Fruit fly (Drosophila melanogaster) whole organism, prepupa: ENCODE measurements around the gene CG6403.

Source experiments
- CG11762 ChIP-seq: fragments of 200-800 bp; sonication (Bioruptor generic); optimal IDR thresholded peaks from 3 replicates; lab custom pipeline; 2016; ENCODE audit warnings: missing biosample characterization, missing genetic modification characterization; ENCODE audit not compliant: insufficient read depth
- CG1621 ChIP-seq: fragments of 200-800 bp; sonication (Bioruptor generic); optimal IDR thresholded peaks from 3 replicates; lab custom pipeline; 2018; ENCODE audit warnings: missing biosample characterization, mild to moderate bottlenecking, missing genetic modification characterization
- Gug ChIP-seq: fragments of 200-800 bp; sonication (Bioruptor generic); IDR thresholded peaks from 2 replicates; pipeline ENCODE4 v1.3.6; 2022; ENCODE audit warnings: missing biosample characterization, missing genetic modification characterization
- topi ChIP-seq: fragments of 200-800 bp; sonication (Bioruptor generic); optimal IDR thresholded peaks from 3 replicates; lab custom pipeline; 2016; ENCODE audit warnings: missing biosample characterization, missing genetic modification characterization

DNA sequence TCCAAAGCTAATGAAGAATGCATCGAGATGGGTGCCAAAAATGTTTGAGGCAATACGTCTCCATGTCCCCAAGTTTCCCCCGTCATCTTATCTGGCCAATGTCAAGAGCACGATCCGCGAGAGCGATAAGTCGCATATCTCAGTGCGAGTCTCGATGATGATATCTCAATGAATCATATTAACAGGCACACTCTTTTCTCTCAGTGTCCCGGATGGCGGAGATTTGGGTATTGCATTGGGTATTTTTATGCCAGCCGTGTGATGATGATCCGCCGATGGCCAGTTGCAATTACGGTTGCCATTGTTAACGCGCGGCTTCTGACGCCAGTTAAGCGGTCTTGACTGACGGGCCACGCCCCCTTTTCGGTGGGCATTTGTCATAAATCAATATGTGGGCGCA lies 9.1 kb downstream of the CG6403 start, which contains the start of gene CG14246:
- TF ChIP-seq CG11762 (GFP tag; lab: Kevin White, UChicago): no peak
- no peak for TF ChIP-seq Gug (GFP tag; lab: Robert Waterston, UW)
- TF ChIP-seq topi (GFP tag; lab: Kevin White, UChicago): no peak
- TF ChIP-seq CG1621 (tag; lab: Kevin White, UChicago): no peak
